Fruit fly (Drosophila melanogaster) whole organism, embryonic: Measurements from ENCODE around the gene NK7.1.

Experiments
- Bgb ChIP-seq: fragments of 200-800 bp; sonication (Bioruptor generic); IDR thresholded peaks from 2 replicates; pipeline ENCODE4 v1.3.6; 2022; ENCODE audit warnings: missing biosample characterization, missing genetic modification characterization; ENCODE audit not compliant: partially characterized antibody
- Blimp-1 ChIP-seq: fragments of 200-800 bp; sonication (Bioruptor generic); optimal IDR thresholded peaks from 3 replicates; lab custom pipeline; 2018; ENCODE audit warnings: missing biosample characterization, missing genetic modification characterization, mild to moderate bottlenecking, moderate library complexity, missing genetic modification reagents
- CG10274 ChIP-seq: fragments of 200-800 bp; sonication (Bioruptor generic); optimal IDR thresholded peaks from 3 replicates; lab custom pipeline; 2017; ENCODE audit warnings: missing biosample characterization, mild to moderate bottlenecking, missing genetic modification characterization
- CG10431 ChIP-seq: fragments of 200-800 bp; sonication (Bioruptor generic); optimal IDR thresholded peaks from 3 replicates; lab custom pipeline; 2018; ENCODE audit warnings: missing biosample characterization, mild to moderate bottlenecking, missing genetic modification characterization
- CG10462 ChIP-seq: fragments of 200-800 bp; sonication (Bioruptor generic); optimal IDR thresholded peaks from 2 replicates; lab custom pipeline; 2016; ENCODE audit warnings: missing biosample characterization, missing genetic modification characterization
- CG10959 ChIP-seq: fragments of 200-800 bp; sonication (Bioruptor generic); IDR thresholded peaks from 2 replicates; pipeline ENCODE4 v1.3.6; 2022; ENCODE audit warnings: missing biosample characterization, missing genetic modification characterization
- CG11723 ChIP-seq: fragments of 200-800 bp; sonication (Bioruptor generic); optimal IDR thresholded peaks from 2 replicates; lab custom pipeline; 2017; ENCODE audit warnings: missing biosample characterization, mild to moderate bottlenecking, missing genetic modification characterization
- CG12071 ChIP-seq: fragments of 200-800 bp; sonication (Bioruptor generic); optimal IDR thresholded peaks from 3 replicates; lab custom pipeline; 2018; ENCODE audit warnings: missing biosample characterization, mild to moderate bottlenecking, missing genetic modification characterization
- CG12299 ChIP-seq: fragments of 200-800 bp; sonication (Bioruptor generic); optimal IDR thresholded peaks from 2 replicates; lab custom pipeline; 2018; ENCODE audit warnings: missing biosample characterization, mild to moderate bottlenecking, missing genetic modification characterization
- CG12769 ChIP-seq: fragments of 200-800 bp; sonication (Bioruptor generic); optimal IDR thresholded peaks from 2 replicates; lab custom pipeline; 2019; ENCODE audit warnings: missing biosample characterization, mild to moderate bottlenecking, missing genetic modification characterization, moderate library complexity
- CG14050 ChIP-seq: fragments of 200-800 bp; sonication (Bioruptor generic); IDR thresholded peaks from 3 replicates; pipeline ENCODE4 v1.3.6; 2022; ENCODE audit warnings: missing biosample characterization, missing genetic modification characterization
- CG14667 ChIP-seq: fragments of 200-800 bp; sonication (Bioruptor generic); IDR thresholded peaks from 2 replicates; pipeline ENCODE4 v1.3.6; 2022; ENCODE audit warnings: missing biosample characterization, missing genetic modification characterization
- CG16863 ChIP-seq: fragments of 200-800 bp; sonication (Bioruptor generic); optimal IDR thresholded peaks from 3 replicates; lab custom pipeline; 2016; ENCODE audit warnings: missing biosample characterization, missing genetic modification characterization
- CG17612 ChIP-seq: fragments of 200-800 bp; sonication (Bioruptor generic); IDR thresholded peaks from 2 replicates; pipeline ENCODE4 v1.3.6; 2022; ENCODE audit warnings: missing biosample characterization, missing genetic modification characterization
- CG1832 ChIP-seq: fragments of 200-800 bp; sonication (Bioruptor generic); optimal IDR thresholded peaks from 2 replicates; lab custom pipeline; 2017; ENCODE audit warnings: missing biosample characterization, mild to moderate bottlenecking, missing genetic modification characterization, inconsistent platforms
- CG3726 ChIP-seq: fragments of 200-800 bp; sonication (Bioruptor generic); IDR thresholded peaks from 3 replicates; pipeline ENCODE4, ENCODE4 v1.3.6; 2022; ENCODE audit warnings: missing biosample characterization, missing genetic modification characterization
- CG4424 ChIP-seq: fragments of 200-800 bp; sonication (Bioruptor generic); optimal IDR thresholded peaks from 3 replicates; lab custom pipeline; 2016; ENCODE audit warnings: missing biosample characterization, missing genetic modification characterization
- CG7786 ChIP-seq: fragments of 200-800 bp; sonication (Bioruptor generic); optimal IDR thresholded peaks from 2 replicates; lab custom pipeline; 2016; ENCODE audit warnings: missing biosample characterization, missing genetic modification characterization
- CG8359 ChIP-seq: fragments of 200-800 bp; sonication (Bioruptor generic); optimal IDR thresholded peaks from 2 replicates; lab custom pipeline; 2017; ENCODE audit warnings: missing biosample characterization, mild to moderate bottlenecking, missing genetic modification characterization, borderline replicate concordance
- CG9437 ChIP-seq: fragments of 200-800 bp; sonication (Bioruptor generic); optimal IDR thresholded peaks from 2 replicates; lab custom pipeline; 2018; ENCODE audit warnings: missing biosample characterization, mild to moderate bottlenecking, missing genetic modification characterization
- CTCF ChIP-seq: fragments of 200-800 bp; sonication (Bioruptor generic); optimal IDR thresholded peaks from 2 replicates; lab custom pipeline; 2017; ENCODE audit warnings: missing biosample characterization, mild to moderate bottlenecking, missing genetic modification characterization, moderate library complexity
- Camta ChIP-seq: fragments of 200-800 bp; sonication (Bioruptor generic); optimal IDR thresholded peaks from 2 replicates; lab custom pipeline; 2016; ENCODE audit warnings: missing biosample characterization, missing genetic modification characterization
- D19A ChIP-seq: fragments of 200-800 bp; optimal IDR thresholded peaks from 3 replicates; lab custom pipeline; 2019; ENCODE audit warnings: missing biosample characterization, mild to moderate bottlenecking, missing genetic modification characterization, moderate library complexity
- Doc2 ChIP-seq: fragments of 200-800 bp; sonication (Bioruptor generic); IDR thresholded peaks from 2 replicates; pipeline ENCODE4 v1.3.6; 2022; ENCODE audit warnings: missing biosample characterization, missing genetic modification characterization
- Drgx ChIP-seq: fragments of 200-800 bp; sonication (Bioruptor generic); IDR thresholded peaks from 2 replicates; pipeline ENCODE4 v1.3.6; 2022; ENCODE audit warnings: missing biosample characterization, missing genetic modification characterization
- E2f1 ChIP-seq: fragments of 200-800 bp; sonication (Bioruptor generic); IDR thresholded peaks from 2 replicates; pipeline ENCODE4 v1.3.6; 2022; ENCODE audit warnings: missing biosample characterization, missing genetic modification characterization
- Gsc ChIP-seq: fragments of 200-800 bp; sonication (Bioruptor generic); IDR thresholded peaks from 2 replicates; pipeline ENCODE4 v1.3.6; 2022; ENCODE audit warnings: missing biosample characterization, missing genetic modification characterization
- H2.0 ChIP-seq: fragments of 200-800 bp; sonication (Bioruptor generic); IDR thresholded peaks from 2 replicates; pipeline ENCODE4 v1.3.6; 2022; ENCODE audit warnings: missing biosample characterization, missing genetic modification characterization
- Nf-YA ChIP-seq: fragments of 200-800 bp; sonication (Bioruptor generic); IDR thresholded peaks from 2 replicates; pipeline ENCODE4 v1.3.6; 2022; ENCODE audit warnings: missing biosample characterization, missing genetic modification characterization
- Oli ChIP-seq: fragments of 200-800 bp; sonication (Bioruptor generic); optimal IDR thresholded peaks from 2 replicates; lab custom pipeline; 2018; ENCODE audit warnings: missing biosample characterization, mild to moderate bottlenecking, missing genetic modification characterization, moderate library complexity
- Opbp ChIP-seq: fragments of 200-800 bp; sonication (Bioruptor generic); IDR thresholded peaks from 3 replicates; pipeline ENCODE4 v1.3.6; 2022; ENCODE audit warnings: missing biosample characterization, missing genetic modification characterization; ENCODE audit not compliant: partially characterized antibody
- Sin3A ChIP-seq: fragments of >200 bp; optimal IDR thresholded peaks from 2 replicates; lab custom pipeline; 2018
- Sox102F ChIP-seq: fragments of 200-800 bp; sonication (Bioruptor generic); optimal IDR thresholded peaks from 2 replicates; lab custom pipeline; 2018; ENCODE audit warnings: missing biosample characterization, mild to moderate bottlenecking, missing genetic modification characterization, moderate library complexity
- Taf1 ChIP-seq: fragments of 200-800 bp; sonication (Bioruptor generic); IDR thresholded peaks from 2 replicates; pipeline ENCODE4 v1.3.6; 2022; ENCODE audit warnings: missing biosample characterization, missing genetic modification characterization
- bigmax ChIP-seq: fragments of 200-800 bp; sonication (Bioruptor generic); optimal IDR thresholded peaks from 2 replicates; lab custom pipeline; 2018; ENCODE audit warnings: missing biosample characterization, mild to moderate bottlenecking, missing genetic modification characterization
- bsh ChIP-seq, 2 experiments: fragments of 200-800 bp; sonication (Bioruptor generic); optimal IDR thresholded peaks; 2 replicates each; lab custom pipeline; 2017 to 2018; ENCODE audit warnings: mild to moderate bottlenecking in 2 of 2, missing biosample characterization in 2 of 2, missing genetic modification characterization in 2 of 2, moderate library complexity in 1 of 2
- cwo ChIP-seq: fragments of 200-800 bp; sonication (Bioruptor generic); optimal IDR thresholded peaks from 3 replicates; lab custom pipeline; 2017; ENCODE audit warnings: missing biosample characterization, missing genetic modification characterization, mild to moderate bottlenecking, moderate library complexity, missing genetic modification reagents
- da ChIP-seq: fragments of 200-800 bp; sonication (Bioruptor generic); optimal IDR thresholded peaks from 2 replicates; lab custom pipeline; 2016; ENCODE audit warnings: missing biosample characterization, missing genetic modification characterization
- dmrt99B ChIP-seq: fragments of 200-800 bp; sonication (Bioruptor generic); optimal IDR thresholded peaks from 2 replicates; lab custom pipeline; 2018; ENCODE audit warnings: missing biosample characterization, mild to moderate bottlenecking, missing genetic modification characterization, moderate library complexity
- dysf ChIP-seq: fragments of 200-800 bp; sonication (Bioruptor generic); IDR thresholded peaks from 3 replicates; pipeline ENCODE4 v1.3.6; 2022; ENCODE audit warnings: missing biosample characterization, missing genetic modification characterization
- esg ChIP-seq: fragments of 200-800 bp; sonication (Bioruptor generic); conservative IDR thresholded peaks from 2 replicates; pipeline ENCODE4 v1.3.6; 2022; ENCODE audit warnings: missing biosample characterization, missing genetic modification characterization
- gem ChIP-seq: fragments of 200-800 bp; sonication (Bioruptor generic); optimal IDR thresholded peaks from 2 replicates; lab custom pipeline; 2019; ENCODE audit warnings: missing biosample characterization, mild to moderate bottlenecking, missing genetic modification characterization, moderate library complexity
- grn ChIP-seq: fragments of 200-800 bp; sonication (Bioruptor generic); optimal IDR thresholded peaks from 3 replicates; lab custom pipeline; 2017; ENCODE audit warnings: missing biosample characterization, missing genetic modification characterization
- gsb ChIP-seq: fragments of 200-800 bp; sonication (Bioruptor generic); IDR thresholded peaks from 2 replicates; pipeline ENCODE4 v1.3.6; 2022; ENCODE audit warnings: missing biosample characterization, missing genetic modification characterization
- hth ChIP-seq: fragments of >200 bp; optimal IDR thresholded peaks from 2 replicates; lab custom pipeline; 2017; ENCODE audit warnings: inconsistent platforms
- kni ChIP-seq: fragments of 200-800 bp; sonication (Bioruptor generic); optimal IDR thresholded peaks from 3 replicates; lab custom pipeline; 2017; ENCODE audit warnings: mild to moderate bottlenecking, missing biosample characterization, missing genetic modification reagents, missing genetic modification characterization
- maf-S ChIP-seq: fragments of 200-800 bp; sonication (Bioruptor generic); optimal IDR thresholded peaks from 2 replicates; lab custom pipeline; 2016; ENCODE audit warnings: missing biosample characterization, missing genetic modification characterization
- nom ChIP-seq: fragments of 200-800 bp; sonication (Bioruptor generic); optimal IDR thresholded peaks from 2 replicates; lab custom pipeline; 2017; ENCODE audit warnings: missing biosample characterization, missing genetic modification characterization, mild to moderate bottlenecking, moderate library complexity, missing genetic modification reagents
- pan ChIP-seq, 4 experiments: fragments of >200 bp in 3 of 4; fragments of 200-800 bp in 1 of 4; sonication (Bioruptor generic) in 1 of 4; optimal IDR thresholded peaks in 3 of 4; IDR thresholded peaks in 1 of 4; 2 replicates each; pipeline versions ENCODE4 v1.3.6 to Lab custom; 2017 to 2022; ENCODE audit warnings: missing biosample characterization in 2 of 4, missing genetic modification characterization in 2 of 4, mixed read lengths in 1 of 4
- phol ChIP-seq: fragments of 200-800 bp; sonication (Bioruptor generic); optimal IDR thresholded peaks from 3 replicates; lab custom pipeline; 2018; ENCODE audit warnings: missing biosample characterization, mild to moderate bottlenecking, missing genetic modification characterization, moderate library complexity
- psq ChIP-seq: fragments of 200-800 bp; sonication (Bioruptor generic); optimal IDR thresholded peaks from 2 replicates; lab custom pipeline; 2017; ENCODE audit warnings: missing biosample characterization, missing genetic modification characterization
- z ChIP-seq: fragments of 200-800 bp; sonication (Bioruptor generic); IDR thresholded peaks from 3 replicates; pipeline ENCODE4 v1.3.6; 2022; ENCODE audit warnings: missing biosample characterization, missing genetic modification characterization

NK7.1 gene

dm6 chr3R:14387840-14388239, 15.1 kb upstream of the NK7.1 start (continued):
- TF ChIP-seq Oli (tag; lab: Kevin White, UChicago) (peak; percentile 13), Nf-YA (GFP tag; lab: Robert Waterston, UW) (no peak), bsh (GFP tag; optimal IDR thresholded peaks at IDR 0.05; lab: Kevin White, UChicago) (peak; percentile 33 to 80), CG10274 (GFP tag; lab: Kevin White, UChicago) (no peak), CG10959 (GFP tag; lab: Robert Waterston, UW) (peak; percentile 36; the same call in 1 of the 2 replicates), pan (optimal IDR thresholded peaks at IDR 0.05; lab: Kevin White, UChicago) (no peak), pan (GFP tag; optimal IDR thresholded peaks at IDR 0.05 in 1 of 2, IDR thresholded peaks at IDR 0.05 in 1 of 2) (peak in 1 of 2 experiments; percentile 53), Drgx (GFP tag; lab: Robert Waterston, UW) (peak; percentile 80), Taf1 (GFP tag; lab: Robert Waterston, UW) (no peak), maf-S (GFP tag; lab: Kevin White, UChicago) (no peak), CG10462 (GFP tag; lab: Kevin White, UChicago) (no peak), CG11723 (no peak), E2f1 (GFP tag; lab: Robert Waterston, UW) (no peak), H2.0 (GFP tag; lab: Robert Waterston, UW) (no peak), kni (GFP tag; lab: Kevin White, UChicago) (no peak), CG16863 (no peak), CG12071 (GFP tag; lab: Kevin White, UChicago) (no peak), esg (GFP tag; lab: Robert Waterston, UW) (no peak), CG14050 (GFP tag; lab: Robert Waterston, UW) (no peak), grn (GFP tag; lab: Kevin White, UChicago) (no peak), CG8359 (no peak), CG17612 (GFP tag; lab: Robert Waterston, UW) (no peak), D19A (tag; lab: Kevin White, UChicago) (no peak), Camta (no peak), Gsc (GFP tag; lab: Robert Waterston, UW) (no peak), gsb (no peak), Sin3A (lab: Kevin White, UChicago) (no peak), Opbp (GFP tag; lab: Robert Waterston, UW) (no peak), CG3726 (GFP tag; lab: Robert Waterston, UW) (no peak), CG10431 (GFP tag; lab: Kevin White, UChicago) (no peak), Bgb (GFP tag; lab: Robert Waterston, UW) (no peak), da (GFP tag; lab: Kevin White, UChicago) (no peak), hth (no peak), CG7786 (GFP tag; lab: Kevin White, UChicago) (no peak), Sox102F (GFP tag; lab: Kevin White, UChicago) (peak; percentile 41), CG12769 (tag; lab: Kevin White, UChicago) (peak; percentile 14), CG12299 (tag; lab: Kevin White, UChicago) (no peak), Blimp-1 (peak; percentile 27), psq (no peak), bigmax (GFP tag; lab: Kevin White, UChicago) (no peak), CG14667 (no peak), phol (tag; lab: Kevin White, UChicago) (peak; percentile 25), CG9437 (GFP tag; lab: Kevin White, UChicago) (no peak), Doc2 (GFP tag; lab: Robert Waterston, UW) (no peak), cwo (GFP tag; lab: Kevin White, UChicago) (no peak), z (GFP tag; lab: Robert Waterston, UW) (no peak), nom (peak; percentile 76), CG1832 (GFP tag; lab: Kevin White, UChicago) (no peak), dysf (GFP tag; lab: Robert Waterston, UW) (peak; percentile 53; the same call in 2 of the 3 replicates), gem (tag; lab: Kevin White, UChicago) (peak; percentile 49), CG4424 (GFP tag; lab: Kevin White, UChicago) (peak; percentile 21), CTCF (no peak), dmrt99B (peak; percentile 38)
